Fruit fly (Drosophila melanogaster): Measurements from ENCODE around the gene CG42717.
A peak's percentile ranks its signal among the peaks of the same experiment; 100 is the strongest.

Gene CG42717

dm6 chr3L:16024276-16025019 is 8.5 kb downstream of the CG42717 start (continued):
- TF ChIP-seq CG13287 (GFP tag; IDR thresholded peaks at IDR 0.05; ENCODE audit: partially characterized antibody) (no peak), Max (GFP tag; optimal IDR thresholded peaks at IDR 0.05) (no peak), CG15269 (tag; optimal IDR thresholded peaks at IDR 0.05) (no peak), CG2875 (GFP tag; optimal IDR thresholded peaks at IDR 0.05) (peak; percentile 10), tx (GFP tag; optimal IDR thresholded peaks at IDR 0.05) (no peak), HLH3B (GFP tag; IDR thresholded peaks at IDR 0.05) (no peak), H15 (GFP tag; IDR thresholded peaks at IDR 0.05) (no peak), amos (GFP tag; IDR thresholded peaks at IDR 0.05; ENCODE audit: partially characterized antibody) (no peak), CG3163 (GFP tag; optimal IDR thresholded peaks at IDR 0.05) (no peak), hbn (GFP tag; IDR thresholded peaks at IDR 0.05; ENCODE audit: partially characterized antibody) (no peak), ato (GFP tag; IDR thresholded peaks at IDR 0.05; ENCODE audit: partially characterized antibody) (no peak), CG6791 (GFP tag; IDR thresholded peaks at IDR 0.05; ENCODE audit: partially characterized antibody) (no peak), schlank (tag; optimal IDR thresholded peaks at IDR 0.05) (no peak), hb (GFP tag; IDR thresholded peaks at IDR 0.05; ENCODE audit: partially characterized antibody) (no peak), Opbp (GFP tag; IDR thresholded peaks at IDR 0.05; ENCODE audit: partially characterized antibody) (no peak), CG2202 (tag; optimal IDR thresholded peaks at IDR 0.05) (no peak), CTCF (GFP tag; optimal IDR thresholded peaks at IDR 0.05) (no peak), HmgD (GFP tag; optimal IDR thresholded peaks at IDR 0.05) (no peak), MTF-1 (GFP tag; optimal IDR thresholded peaks at IDR 0.05; ENCODE audit: borderline replicate concordance) (no peak), Hr3 (GFP tag; optimal IDR thresholded peaks at IDR 0.05) (no peak), jing (GFP tag; optimal IDR thresholded peaks at IDR 0.05) (no peak), pros (GFP tag; optimal IDR thresholded peaks at IDR 0.05) (no peak), sim (GFP tag; IDR thresholded peaks at IDR 0.05) (no peak), CG14965 (GFP tag; optimal IDR thresholded peaks at IDR 0.05; ENCODE audit: borderline replicate concordance) (no peak), Xbp1 (GFP tag; optimal IDR thresholded peaks at IDR 0.05) (no peak), br (optimal IDR thresholded peaks at IDR 0.05) (no peak), CG2199 (GFP tag; IDR thresholded peaks at IDR 0.05) (no peak), CG2129 (GFP tag; IDR thresholded peaks at IDR 0.05; ENCODE audit: partially characterized antibody) (no peak), eyg (GFP tag; optimal IDR thresholded peaks at IDR 0.05) (no peak), peb (GFP tag; IDR thresholded peaks at IDR 0.05) (no peak), lola (GFP tag; optimal IDR thresholded peaks at IDR 0.05) (peak in 1 of 3 experiments; percentile 39), crc (GFP tag; optimal IDR thresholded peaks at IDR 0.05) (no peak), Aef1 (GFP tag; IDR thresholded peaks at IDR 0.05) (no peak), Lim3 (GFP tag; IDR thresholded peaks at IDR 0.05) (no peak), CG1792 (GFP tag; optimal IDR thresholded peaks at IDR 0.05) (no peak), sens-2 (GFP tag; IDR thresholded peaks at IDR 0.05) (no peak), CG2120 (GFP tag; optimal IDR thresholded peaks at IDR 0.05) (no peak), dmrt99B (tag; optimal IDR thresholded peaks at IDR 0.05) (peak; percentile 27), CG3281 (GFP tag; optimal IDR thresholded peaks at IDR 0.05) (no peak), Dll (GFP tag; IDR thresholded peaks at IDR 0.05; ENCODE audit: partially characterized antibody) (no peak), CG9437 (GFP tag; optimal IDR thresholded peaks at IDR 0.05) (no peak), PHDP (tag; optimal IDR thresholded peaks at IDR 0.05) (no peak), oc (tag; optimal IDR thresholded peaks at IDR 0.05) (no peak), CG12942 (GFP tag; optimal IDR thresholded peaks at IDR 0.05) (no peak), sima (GFP tag; optimal IDR thresholded peaks at IDR 0.05) (no peak), scrt (GFP tag; optimal IDR thresholded peaks at IDR 0.05) (no peak), CG8281 (tag; optimal IDR thresholded peaks at IDR 0.05) (no peak), sqz (GFP tag; optimal IDR thresholded peaks at IDR 0.05) (no peak), CG15601 (tag; optimal IDR thresholded peaks at IDR 0.05) (no peak), CG33557 (GFP tag; optimal IDR thresholded peaks at IDR 0.05) (no peak)

All from whole organism, embryonic.